Fruit fly (Drosophila melanogaster): ENCODE data around the gene Iru.

DNA sequence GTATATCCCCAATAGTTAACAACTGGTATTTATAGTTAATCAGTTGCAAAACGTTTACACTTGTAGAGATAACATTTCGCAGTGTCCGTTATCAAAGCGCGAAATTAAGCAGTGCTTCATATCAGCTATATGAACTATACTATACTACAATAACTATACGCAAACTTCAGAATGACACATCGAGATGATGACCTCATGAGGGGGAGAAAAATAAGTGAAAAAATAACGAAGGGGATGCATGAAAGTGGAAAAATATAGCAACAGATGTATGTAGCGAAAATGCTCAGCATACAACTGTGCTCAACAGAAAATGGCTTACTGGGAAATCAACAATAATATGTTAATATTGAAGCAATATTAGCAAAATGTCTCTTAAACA is 24.5 kb downstream of the Iru start:
- TF ChIP-seq salr (GFP tag; optimal IDR thresholded peaks at IDR 0.05) (no peak), esn (GFP tag; optimal IDR thresholded peaks at IDR 0.05) (no peak), OdsH (GFP tag; optimal IDR thresholded peaks at IDR 0.05) (no peak), CG6808 (GFP tag; optimal IDR thresholded peaks at IDR 0.05) (no peak), Hr39 (GFP tag; optimal IDR thresholded peaks at IDR 0.05) (no peak), CG3032 (tag; optimal IDR thresholded peaks at IDR 0.05) (no peak), CG6163 (GFP tag; IDR thresholded peaks at IDR 0.05) (no peak), CG31627 (GFP tag; optimal IDR thresholded peaks at IDR 0.05) (no peak), CG11762 (GFP tag; optimal IDR thresholded peaks at IDR 0.05; ENCODE audit: insufficient read depth) (no peak), CG8632 (GFP tag; optimal IDR thresholded peaks at IDR 0.05) (no peak), Lpt (GFP tag; optimal IDR thresholded peaks at IDR 0.05) (no peak), Gug (GFP tag; IDR thresholded peaks at IDR 0.05) (no peak)
